Worm (Caenorhabditis elegans): ENCODE results near the gene wdr-5.1.
"Not testable (repeated sequence)": the region's sequence is repeated elsewhere in the genome, so short reads cannot be mapped to it uniquely, and the experiment has no call there.

- TF ChIP-seq snpc-4 (tag; optimal IDR thresholded peaks at IDR 0.05); ama-1 (optimal IDR thresholded peaks at IDR 0.05); nhr-28 (tag; optimal IDR thresholded peaks at IDR 0.05); aha-1 (tag; optimal IDR thresholded peaks at IDR 0.05); elt-2 (tag; optimal IDR thresholded peaks at IDR 0.05); elt-3 (tag; optimal IDR thresholded peaks at IDR 0.05): not testable (repeated sequence)
Measured at ce11 chrIII:3695398-3695797, 9.7 kb upstream of the wdr-5.1 start.
